Comparison of ENCODE assay signal across 2 fruit fly cellular contexts in genomic region chr2L:7154861-7155594, dm6.
TF ChIP-seq lines count a peak whose summit lies in the region.

No protein-coding gene starts in this region.

TF ChIP-seq in whole organism, embryonic, 481 proteins besides CTCF, POLR2A, EP300 and RAD21 (continued from another document and continues in another):
- TF ChIP-seq pho (GFP tag; optimal IDR thresholded peaks at IDR 0.05; lab: Kevin White, UChicago), result peak; percentile 1
- TF ChIP-seq CG31388 (GFP tag; optimal IDR thresholded peaks at IDR 0.05; lab: Kevin White, UChicago), result no peak
- no peak for TF ChIP-seq CG4328 (GFP tag; optimal IDR thresholded peaks at IDR 0.05; lab: Kevin White, UChicago)
- TF ChIP-seq Vsx1 (GFP tag; optimal IDR thresholded peaks at IDR 0.05; lab: Kevin White, UChicago), result no peak
- TF ChIP-seq sug (tag; optimal IDR thresholded peaks at IDR 0.05; lab: Kevin White, UChicago), result peak; percentile 72
- TF ChIP-seq gce (GFP tag; IDR thresholded peaks at IDR 0.05; lab: Robert Waterston, UW), result no peak
- TF ChIP-seq CG10462 (GFP tag; optimal IDR thresholded peaks at IDR 0.05; lab: Kevin White, UChicago), result no peak
- TF ChIP-seq CG31224 (GFP tag; IDR thresholded peaks at IDR 0.05; lab: Robert Waterston, UW), result no peak
- TF ChIP-seq CG15696 (tag; optimal IDR thresholded peaks at IDR 0.05; lab: Kevin White, UChicago), result no peak
- no peak for TF ChIP-seq Doc2 (GFP tag; IDR thresholded peaks at IDR 0.05; lab: Robert Waterston, UW)
- no peak for TF ChIP-seq zfh1 (GFP tag; IDR thresholded peaks at IDR 0.05; lab: Robert Waterston, UW)
- no peak for TF ChIP-seq CG1602 (GFP tag; optimal IDR thresholded peaks at IDR 0.05; lab: Kevin White, UChicago)
- TF ChIP-seq al (GFP tag; IDR thresholded peaks at IDR 0.05; lab: Robert Waterston, UW), result no peak
- TF ChIP-seq CG10274 (GFP tag; optimal IDR thresholded peaks at IDR 0.05; lab: Kevin White, UChicago), result no peak
- peak; percentile 14 for TF ChIP-seq Side (GFP tag; optimal IDR thresholded peaks at IDR 0.05; lab: Kevin White, UChicago)
- TF ChIP-seq CG1529 (GFP tag; optimal IDR thresholded peaks at IDR 0.05; lab: Kevin White, UChicago), result peak; percentile 1
- no peak for TF ChIP-seq twi (tag; optimal IDR thresholded peaks at IDR 0.05; lab: Kevin White, UChicago)
- no peak for TF ChIP-seq vnd (GFP tag; IDR thresholded peaks at IDR 0.05; lab: Robert Waterston, UW; ENCODE audit: partially characterized antibody)
- no peak for TF ChIP-seq Ssrp (tag; optimal IDR thresholded peaks at IDR 0.05; lab: Kevin White, UChicago)
- no peak for TF ChIP-seq Dek (tag; optimal IDR thresholded peaks at IDR 0.05; lab: Kevin White, UChicago)
- no peak for TF ChIP-seq croc (GFP tag; conservative IDR thresholded peaks at IDR 0.05; lab: Robert Waterston, UW)
- no peak for TF ChIP-seq Ravus (GFP tag; IDR thresholded peaks at IDR 0.05; lab: Robert Waterston, UW)
- TF ChIP-seq prd (optimal IDR thresholded peaks at IDR 0.05; lab: Kevin White, UChicago), result no peak
- TF ChIP-seq prd (GFP tag; IDR thresholded peaks at IDR 0.05; lab: Robert Waterston, UW), result peak; percentile 72
- TF ChIP-seq usp (GFP tag; optimal IDR thresholded peaks at IDR 0.05; lab: Kevin White, UChicago), result no peak
- peak; percentile 37 for TF ChIP-seq gsb-n (tag; optimal IDR thresholded peaks at IDR 0.05; lab: Kevin White, UChicago)
- no peak for TF ChIP-seq chm (GFP tag; IDR thresholded peaks at IDR 0.05; lab: Robert Waterston, UW)
- TF ChIP-seq B-H2 (GFP tag; optimal IDR thresholded peaks at IDR 0.05; lab: Kevin White, UChicago), result no peak
- TF ChIP-seq gt (GFP tag; IDR thresholded peaks at IDR 0.05; lab: Robert Waterston, UW), result no peak
- no peak for TF ChIP-seq Bdp1 (GFP tag; optimal IDR thresholded peaks at IDR 0.05; lab: Kevin White, UChicago)
- TF ChIP-seq pan (optimal IDR thresholded peaks at IDR 0.05; lab: Kevin White, UChicago), result no peak
- peak in 1 of 2 experiments; percentile 17 for TF ChIP-seq pan (GFP tag; optimal IDR thresholded peaks at IDR 0.05 in 1 of 2, IDR thresholded peaks at IDR 0.05 in 1 of 2)
- no peak for TF ChIP-seq CG10431 (GFP tag; optimal IDR thresholded peaks at IDR 0.05; lab: Kevin White, UChicago)
- peak; percentile 26 to 46 for TF ChIP-seq Pdp1 (GFP tag; optimal IDR thresholded peaks at IDR 0.05; lab: Kevin White, UChicago)
- TF ChIP-seq zf30C (GFP tag; optimal IDR thresholded peaks at IDR 0.05; lab: Kevin White, UChicago), result no peak
- no peak for TF ChIP-seq cas (GFP tag; IDR thresholded peaks at IDR 0.05; lab: Robert Waterston, UW)
- no peak for TF ChIP-seq CG8478 (optimal IDR thresholded peaks at IDR 0.05; lab: Kevin White, UChicago)
- no peak for TF ChIP-seq disco-r (GFP tag; optimal IDR thresholded peaks at IDR 0.05; lab: Kevin White, UChicago)
- peak; percentile 40 for TF ChIP-seq wek (GFP tag; optimal IDR thresholded peaks at IDR 0.05; lab: Kevin White, UChicago)
- TF ChIP-seq ERR (GFP tag; optimal IDR thresholded peaks at IDR 0.05; lab: Kevin White, UChicago), result no peak
- TF ChIP-seq Hmx (GFP tag; optimal IDR thresholded peaks at IDR 0.05; lab: Kevin White, UChicago), result no peak
- TF ChIP-seq sc (optimal IDR thresholded peaks at IDR 0.05; lab: Kevin White, UChicago), result no peak
- TF ChIP-seq sc (GFP tag; optimal IDR thresholded peaks at IDR 0.05; lab: Kevin White, UChicago), result no peak
- peak; percentile 9 for TF ChIP-seq CG18619 (GFP tag; optimal IDR thresholded peaks at IDR 0.05; lab: Kevin White, UChicago)
- TF ChIP-seq Sox102F (GFP tag; optimal IDR thresholded peaks at IDR 0.05; lab: Kevin White, UChicago), result peak; percentile 45
- peak; percentile 22 for TF ChIP-seq lilli (GFP tag; optimal IDR thresholded peaks at IDR 0.05; lab: Kevin White, UChicago)
- no peak for TF ChIP-seq mirr (GFP tag; optimal IDR thresholded peaks at IDR 0.05; lab: Kevin White, UChicago)
- no peak for TF ChIP-seq fu2 (GFP tag; optimal IDR thresholded peaks at IDR 0.05; lab: Kevin White, UChicago)
- no peak for TF ChIP-seq Trl (optimal IDR thresholded peaks at IDR 0.05; lab: Kevin White, UChicago)
- TF ChIP-seq Trl (GFP tag; optimal IDR thresholded peaks at IDR 0.05; lab: Kevin White, UChicago), result peak; percentile 31
- no peak for TF ChIP-seq run (tag; optimal IDR thresholded peaks at IDR 0.05; lab: Kevin White, UChicago)
- no peak for TF ChIP-seq CG13287 (GFP tag; IDR thresholded peaks at IDR 0.05; lab: Robert Waterston, UW; ENCODE audit: partially characterized antibody)
- no peak for TF ChIP-seq wor (GFP tag; IDR thresholded peaks at IDR 0.05; lab: Robert Waterston, UW)
- TF ChIP-seq CG15479 (GFP tag; optimal IDR thresholded peaks at IDR 0.05; lab: Kevin White, UChicago), result no peak
- no peak for TF ChIP-seq hkb (optimal IDR thresholded peaks at IDR 0.05; lab: Kevin White, UChicago)
- TF ChIP-seq hkb (GFP tag; IDR thresholded peaks at IDR 0.05; lab: Robert Waterston, UW), result 0 out of 2 replicates have a peak, but pooled peaks have one; percentile 43
- TF ChIP-seq CG10267 (tag; optimal IDR thresholded peaks at IDR 0.05; lab: Kevin White, UChicago), result no peak
- TF ChIP-seq CG17612 (GFP tag; IDR thresholded peaks at IDR 0.05; lab: Robert Waterston, UW), result no peak
- TF ChIP-seq CG6683 (GFP tag; optimal IDR thresholded peaks at IDR 0.05; lab: Kevin White, UChicago), result no peak
- TF ChIP-seq Mrtf (GFP tag; IDR thresholded peaks at IDR 0.05; lab: Robert Waterston, UW), result no peak
- no peak for TF ChIP-seq ssp (GFP tag; IDR thresholded peaks at IDR 0.05; lab: Robert Waterston, UW)
- TF ChIP-seq Lpt (GFP tag; optimal IDR thresholded peaks at IDR 0.05; lab: Kevin White, UChicago), result no peak
- no peak for TF ChIP-seq CG16779 (GFP tag; IDR thresholded peaks at IDR 0.05; lab: Robert Waterston, UW)
- TF ChIP-seq HLH54F (GFP tag; optimal IDR thresholded peaks at IDR 0.05; lab: Kevin White, UChicago), result no peak
- TF ChIP-seq tx (GFP tag; optimal IDR thresholded peaks at IDR 0.05; lab: Kevin White, UChicago), result no peak
- TF ChIP-seq bowl (GFP tag; IDR thresholded peaks at IDR 0.05; lab: Robert Waterston, UW), result no peak
- no peak for TF ChIP-seq oc (tag; optimal IDR thresholded peaks at IDR 0.05; lab: Kevin White, UChicago)
- TF ChIP-seq scrt (GFP tag; optimal IDR thresholded peaks at IDR 0.05; lab: Kevin White, UChicago), result no peak
- TF ChIP-seq CG10979 (tag; optimal IDR thresholded peaks at IDR 0.05; lab: Kevin White, UChicago), result peak; percentile 48
- peak; percentile 67 for TF ChIP-seq Ptx1 (GFP tag; IDR thresholded peaks at IDR 0.05; lab: Robert Waterston, UW)

TF ChIP-seq in whole organism, prepupa, 60 proteins besides CTCF, POLR2A, EP300 and RAD21 (continued from another document):
- TF ChIP-seq CG32006 (GFP tag; optimal IDR thresholded peaks at IDR 0.05; lab: Kevin White, UChicago) (no peak), Hr39 (GFP tag; optimal IDR thresholded peaks at IDR 0.05; lab: Kevin White, UChicago) (peak; percentile 52), CG6854 (GFP tag; optimal IDR thresholded peaks at IDR 0.05; lab: Kevin White, UChicago) (no peak), CG6276 (GFP tag; optimal IDR thresholded peaks at IDR 0.05; lab: Kevin White, UChicago) (no peak), esn (GFP tag; optimal IDR thresholded peaks at IDR 0.05; lab: Kevin White, UChicago) (peak; percentile 34), CG7368 (GFP tag; optimal IDR thresholded peaks at IDR 0.05; lab: Kevin White, UChicago) (no peak), CG3919 (GFP tag; optimal IDR thresholded peaks at IDR 0.05; lab: Kevin White, UChicago) (peak; percentile 16), Eip93F (GFP tag; optimal IDR thresholded peaks at IDR 0.05; lab: Kevin White, UChicago) (no peak), cyc (GFP tag; optimal IDR thresholded peaks at IDR 0.05; lab: Kevin White, UChicago) (peak; percentile 27), vri (GFP tag; optimal IDR thresholded peaks at IDR 0.05; lab: Kevin White, UChicago) (no peak), achi (GFP tag; optimal IDR thresholded peaks at IDR 0.05; lab: Kevin White, UChicago) (peak; percentile 29), eg (GFP tag; IDR thresholded peaks at IDR 0.05; lab: Robert Waterston, UW) (peak; percentile 53), Gug (GFP tag; IDR thresholded peaks at IDR 0.05; lab: Robert Waterston, UW) (no peak), CG6808 (GFP tag; optimal IDR thresholded peaks at IDR 0.05; lab: Kevin White, UChicago) (peak; percentile 18), fd85E (GFP tag; optimal IDR thresholded peaks at IDR 0.05; lab: Kevin White, UChicago) (no peak), CG10669 (GFP tag; optimal IDR thresholded peaks at IDR 0.05; lab: Kevin White, UChicago) (peak; percentile 15), CG31627 (GFP tag; optimal IDR thresholded peaks at IDR 0.05; lab: Kevin White, UChicago) (peak; percentile 44), pdm3 (GFP tag; optimal IDR thresholded peaks at IDR 0.05; lab: Kevin White, UChicago) (peak; percentile 20), CG4318 (GFP tag; optimal IDR thresholded peaks at IDR 0.05; lab: Kevin White, UChicago) (no peak), topi (GFP tag; optimal IDR thresholded peaks at IDR 0.05; lab: Kevin White, UChicago) (peak; percentile 26), dsx (GFP tag; optimal IDR thresholded peaks at IDR 0.05; lab: Kevin White, UChicago; ENCODE audit: poor library complexity, severe bottlenecking) (no peak), CG1621 (tag; optimal IDR thresholded peaks at IDR 0.05; lab: Kevin White, UChicago) (no peak), CG11762 (GFP tag; optimal IDR thresholded peaks at IDR 0.05; lab: Kevin White, UChicago; ENCODE audit: insufficient read depth) (no peak), Ets96B (tag; optimal IDR thresholded peaks at IDR 0.05; lab: Kevin White, UChicago) (peak; percentile 4), Smox (GFP tag; optimal IDR thresholded peaks at IDR 0.05; lab: Kevin White, UChicago) (peak; percentile 11), CG15336 (GFP tag; IDR thresholded peaks at IDR 0.05; lab: Robert Waterston, UW) (0 out of 2 replicates have a peak, but pooled peaks have one; percentile 33), Hr4 (GFP tag; optimal IDR thresholded peaks at IDR 0.05; lab: Kevin White, UChicago) (peak; percentile 30), spab (GFP tag; optimal IDR thresholded peaks at IDR 0.05; lab: Kevin White, UChicago) (no peak), Met (GFP tag; optimal IDR thresholded peaks at IDR 0.05; lab: Kevin White, UChicago) (peak; percentile 18), net (GFP tag; optimal IDR thresholded peaks at IDR 0.05; lab: Kevin White, UChicago) (peak; percentile 14), CG11902 (GFP tag; optimal IDR thresholded peaks at IDR 0.05; lab: Kevin White, UChicago) (no peak), CG9139 (GFP tag; optimal IDR thresholded peaks at IDR 0.05; lab: Kevin White, UChicago) (no peak), Blimp-1 (GFP tag; optimal IDR thresholded peaks at IDR 0.05; lab: Kevin White, UChicago) (no peak), ss (GFP tag; optimal IDR thresholded peaks at IDR 0.05; lab: Kevin White, UChicago) (no peak), Sox102F (GFP tag; optimal IDR thresholded peaks at IDR 0.05; lab: Kevin White, UChicago) (peak; percentile 3), dac (GFP tag; optimal IDR thresholded peaks at IDR 0.05; lab: Kevin White, UChicago) (no peak), Sox15 (GFP tag; optimal IDR thresholded peaks at IDR 0.05; lab: Kevin White, UChicago) (peak; percentile 6)
